Worm (Caenorhabditis elegans) whole organism, L2 larva: ENCODE results near the gene dhs-27.
A peak's percentile ranks its signal among the peaks of the same experiment; 100 is the strongest.

Experiments
- C34F6.9 ChIP-seq: fragments of 150-350 bp; optimal IDR thresholded peaks from 2 replicates; lab custom pipeline; 2014; ENCODE audit warnings: missing biosample characterization, missing genetic modification characterization
- F13H6.1 ChIP-seq: sonication (generic microtip); optimal IDR thresholded peaks from 2 replicates; lab custom pipeline; 2016; ENCODE audit warnings: missing genetic modification characterization, missing compliant biosample characterization
- R02D3.7 ChIP-seq: fragments of 150-350 bp; optimal IDR thresholded peaks from 2 replicates; lab custom pipeline; 2014; ENCODE audit warnings: missing biosample characterization, missing genetic modification characterization
- Y55F3AM.14 ChIP-seq: fragments of 200-800 bp; sonication (Bioruptor generic); optimal IDR thresholded peaks from 2 replicates; lab custom pipeline; 2018; ENCODE audit warnings: mild to moderate bottlenecking, missing genetic modification characterization, missing compliant biosample characterization
- ZK546.5 ChIP-seq: sonication (generic microtip); optimal IDR thresholded peaks from 2 replicates; lab custom pipeline; 2017; ENCODE audit warnings: missing biosample characterization, missing genetic modification characterization
- alr-1 ChIP-seq: fragments of 150-350 bp; optimal IDR thresholded peaks from 2 replicates; lab custom pipeline; 2014; ENCODE audit warnings: missing biosample characterization, missing genetic modification characterization
- aly-2 ChIP-seq: fragments of 150-350 bp; optimal IDR thresholded peaks from 2 replicates; lab custom pipeline; 2014; ENCODE audit warnings: missing biosample characterization, missing genetic modification characterization
- ama-1 ChIP-seq: fragments of 150-350 bp; optimal IDR thresholded peaks from 2 replicates; lab custom pipeline; 2018; ENCODE audit warnings: inconsistent platforms
- blmp-1 ChIP-seq: sonication (generic microtip); optimal IDR thresholded peaks from 2 replicates; lab custom pipeline; 2017; ENCODE audit warnings: missing genetic modification characterization, mild to moderate bottlenecking, missing compliant biosample characterization, antibody characterized with exemption, moderate library complexity; ENCODE audit not compliant: insufficient read depth
- ceh-16 ChIP-seq: fragments of 150-350 bp; optimal IDR thresholded peaks from 2 replicates; lab custom pipeline; 2014; ENCODE audit warnings: missing biosample characterization, missing genetic modification characterization
- ceh-82 ChIP-seq: fragments of 150-350 bp; optimal IDR thresholded peaks from 2 replicates; lab custom pipeline; 2014; ENCODE audit warnings: missing biosample characterization, missing genetic modification characterization
- crh-2 ChIP-seq: sonication (generic microtip); optimal IDR thresholded peaks from 2 replicates; lab custom pipeline; 2017; ENCODE audit warnings: missing biosample characterization, missing genetic modification characterization
- dmd-4 ChIP-seq: sonication (generic microtip); optimal IDR thresholded peaks from 2 replicates; lab custom pipeline; 2017; ENCODE audit warnings: missing biosample characterization, missing genetic modification characterization
- egl-27 ChIP-seq: sonication (generic microtip); optimal IDR thresholded peaks from 3 replicates; lab custom pipeline; 2017; ENCODE audit warnings: missing biosample characterization, missing genetic modification reagents, missing genetic modification characterization
- elt-1 ChIP-seq: fragments of 150-350 bp; optimal IDR thresholded peaks from 2 replicates; lab custom pipeline; 2014; ENCODE audit warnings: missing biosample characterization, missing genetic modification characterization
- elt-3 ChIP-seq: sonication (generic microtip); optimal IDR thresholded peaks from 2 replicates; lab custom pipeline; 2017; ENCODE audit warnings: missing biosample characterization, missing genetic modification characterization
- fos-1 ChIP-seq: fragments of 150-350 bp; optimal IDR thresholded peaks from 2 replicates; lab custom pipeline; 2014; ENCODE audit warnings: missing biosample characterization, missing genetic modification characterization
- gmeb-1 ChIP-seq: fragments of 150-350 bp; optimal IDR thresholded peaks from 2 replicates; lab custom pipeline; 2014; ENCODE audit warnings: missing biosample characterization, missing genetic modification characterization
- lin-11 ChIP-seq: fragments of 150-350 bp; sonication (generic microtip); optimal IDR thresholded peaks from 2 replicates; lab custom pipeline; 2014; ENCODE audit warnings: missing biosample characterization, missing genetic modification characterization, inconsistent platforms, mixed read lengths
- lin-13 ChIP-seq: fragments of 150-350 bp; optimal IDR thresholded peaks from 2 replicates; lab custom pipeline; 2014; ENCODE audit warnings: missing biosample characterization, missing genetic modification reagents, missing genetic modification characterization
- lin-39 ChIP-seq: fragments of 150-350 bp; optimal IDR thresholded peaks from 2 replicates; lab custom pipeline; 2014; ENCODE audit warnings: missing biosample characterization, missing genetic modification reagents, missing genetic modification characterization
- lsy-2 ChIP-seq, 2 experiments: fragments of 150-350 bp in 1 of 2; sonication (generic microtip) in 1 of 2; optimal IDR thresholded peaks; 2 replicates each; lab custom pipeline; 2014 to 2017; ENCODE audit warnings: missing biosample characterization in 2 of 2, missing genetic modification characterization in 2 of 2
- mab-5 ChIP-seq: fragments of 150-350 bp; optimal IDR thresholded peaks from 2 replicates; lab custom pipeline; 2014; ENCODE audit warnings: missing biosample characterization, missing genetic modification characterization
- mbf-1 ChIP-seq: sonication (generic microtip); optimal IDR thresholded peaks from 2 replicates; lab custom pipeline; 2017; ENCODE audit warnings: missing biosample characterization, missing genetic modification characterization
- mdl-1 ChIP-seq, 2 experiments: fragments of 150-350 bp in 1 of 2; sonication (generic microtip) in 1 of 2; optimal IDR thresholded peaks; 2 replicates each; lab custom pipeline; 2017; ENCODE audit warnings: missing biosample characterization in 2 of 2, missing genetic modification characterization in 2 of 2
- nhr-10 ChIP-seq: sonication (generic microtip); optimal IDR thresholded peaks from 2 replicates; lab custom pipeline; 2017; ENCODE audit warnings: missing biosample characterization, missing genetic modification characterization
- nhr-11 ChIP-seq: fragments of 150-350 bp; optimal IDR thresholded peaks from 2 replicates; lab custom pipeline; 2014; ENCODE audit warnings: missing biosample characterization, missing genetic modification characterization
- nhr-12 ChIP-seq: fragments of 150-350 bp; optimal IDR thresholded peaks from 2 replicates; lab custom pipeline; 2014; ENCODE audit warnings: missing biosample characterization, missing genetic modification characterization
- nhr-129 ChIP-seq: fragments of 150-350 bp; optimal IDR thresholded peaks from 2 replicates; lab custom pipeline; 2014; ENCODE audit warnings: missing biosample characterization, missing genetic modification characterization
- nhr-21 ChIP-seq: fragments of 150-350 bp; optimal IDR thresholded peaks from 2 replicates; lab custom pipeline; 2014; ENCODE audit warnings: missing biosample characterization, missing genetic modification characterization
- nhr-23 ChIP-seq: fragments of 150-350 bp; optimal IDR thresholded peaks from 2 replicates; lab custom pipeline; 2014; ENCODE audit warnings: missing biosample characterization, missing genetic modification reagents, missing genetic modification characterization
- nhr-237 ChIP-seq: fragments of 150-350 bp; optimal IDR thresholded peaks from 2 replicates; lab custom pipeline; 2014; ENCODE audit warnings: missing biosample characterization, missing genetic modification characterization
- nhr-25 ChIP-seq: fragments of 150-350 bp; sonication (generic microtip); optimal IDR thresholded peaks from 3 replicates; lab custom pipeline; 2014; ENCODE audit warnings: missing biosample characterization, missing genetic modification characterization
- nhr-6 ChIP-seq: fragments of 150-350 bp; optimal IDR thresholded peaks from 2 replicates; lab custom pipeline; 2014; ENCODE audit warnings: missing biosample characterization, missing genetic modification characterization
- nhr-77 ChIP-seq: fragments of 150-350 bp; optimal IDR thresholded peaks from 2 replicates; lab custom pipeline; 2014; ENCODE audit warnings: missing biosample characterization, missing genetic modification characterization
- peb-1 ChIP-seq: fragments of 150-350 bp; optimal IDR thresholded peaks from 2 replicates; lab custom pipeline; 2014; ENCODE audit warnings: missing biosample characterization, missing genetic modification characterization
- sem-4 ChIP-seq: fragments of 150-350 bp; optimal IDR thresholded peaks from 2 replicates; lab custom pipeline; 2014; ENCODE audit warnings: missing biosample characterization, missing genetic modification reagents, missing genetic modification characterization
- skn-1 ChIP-seq: sonication (generic microtip); optimal IDR thresholded peaks from 2 replicates; lab custom pipeline; 2017; ENCODE audit warnings: missing biosample characterization, missing genetic modification characterization
- sma-3 ChIP-seq: sonication (generic microtip); optimal IDR thresholded peaks from 2 replicates; lab custom pipeline; 2016; ENCODE audit warnings: missing genetic modification reagents, missing genetic modification characterization, missing compliant biosample characterization
- sma-9 ChIP-seq, 2 experiments: fragments of 150-350 bp in 1 of 2; sonication (generic microtip) in 1 of 2; optimal IDR thresholded peaks; 2 replicates each; lab custom pipeline; 2014 to 2016; ENCODE audit warnings: missing genetic modification characterization in 2 of 2, mild to moderate bottlenecking in 1 of 2, missing biosample characterization in 1 of 2, missing compliant biosample characterization in 1 of 2, missing genetic modification reagents in 1 of 2, moderate library complexity in 1 of 2
- snpc-4 ChIP-seq: fragments of 150-350 bp; optimal IDR thresholded peaks from 2 replicates; lab custom pipeline; 2014; ENCODE audit warnings: missing biosample characterization, missing genetic modification characterization
- unc-39 ChIP-seq: fragments of 150-350 bp; optimal IDR thresholded peaks from 2 replicates; lab custom pipeline; 2014; ENCODE audit warnings: missing biosample characterization, missing genetic modification characterization
- unc-55 ChIP-seq: fragments of 150-350 bp; sonication (generic microtip); optimal IDR thresholded peaks from 3 replicates; lab custom pipeline; 2014; ENCODE audit warnings: missing biosample characterization, missing genetic modification reagents, missing genetic modification characterization
- unc-62 ChIP-seq: fragments of 150-350 bp; optimal IDR thresholded peaks from 2 replicates; lab custom pipeline; 2014; ENCODE audit warnings: missing biosample characterization, missing genetic modification reagents, missing genetic modification characterization
- zag-1 ChIP-seq: fragments of 150-350 bp; optimal IDR thresholded peaks from 2 replicates; lab custom pipeline; 2014; ENCODE audit warnings: missing biosample characterization, missing genetic modification characterization
- ztf-1 ChIP-seq: fragments of 200-800 bp; sonication (Bioruptor generic); conservative IDR thresholded peaks from 2 replicates; pipeline ENCODE4 v1.3.6; 2022; ENCODE audit warnings: missing genetic modification characterization, missing compliant biosample characterization
- ztf-11 ChIP-seq: sonication (generic microtip); optimal IDR thresholded peaks from 2 replicates; lab custom pipeline; 2017; ENCODE audit warnings: missing biosample characterization, missing genetic modification characterization
- ztf-4 ChIP-seq: fragments of 150-350 bp; optimal IDR thresholded peaks from 2 replicates; lab custom pipeline; 2014; ENCODE audit warnings: missing biosample characterization, missing genetic modification characterization

dhs-27 gene

DNA sequence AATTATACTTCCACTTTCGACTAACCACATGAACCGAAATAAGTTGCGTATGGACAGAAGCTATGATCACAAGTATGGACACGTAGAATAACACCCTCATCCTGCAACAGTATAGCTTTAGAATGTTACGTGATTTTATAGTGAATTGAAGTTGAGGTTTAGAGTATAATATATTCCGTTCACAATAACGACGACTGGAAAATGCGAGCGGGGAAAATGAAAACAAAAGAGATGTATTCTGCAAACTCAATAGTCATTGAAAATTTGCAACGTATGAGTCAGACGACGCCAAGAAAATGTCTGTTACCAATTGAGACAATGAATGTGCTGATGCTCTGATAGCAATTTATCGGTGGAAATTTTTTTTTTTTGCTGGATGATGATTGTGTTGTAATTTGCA is 29.1 kb downstream of the dhs-27 start, which contains the start of gene acp-1:
TSS of gene acp-1 (minus strand) at position 101 of the 400 bp plus-strand sequence.
- TF ChIP-seq ztf-11 = no peak
- TF ChIP-seq ztf-4 (tag; lab: Kevin White, UChicago) = no peak
- TF ChIP-seq ceh-16 (tag; lab: Kevin White, UChicago) = no peak
- no peak for TF ChIP-seq C34F6.9 (tag; lab: Kevin White, UChicago)
- TF ChIP-seq dmd-4 = no peak
- TF ChIP-seq snpc-4 = no peak
- no peak for TF ChIP-seq skn-1 (tag; lab: Kevin White, UChicago)
- no peak for TF ChIP-seq nhr-21 (tag; lab: Kevin White, UChicago)
- no peak for TF ChIP-seq nhr-23 (tag; lab: Kevin White, UChicago)

DNA sequence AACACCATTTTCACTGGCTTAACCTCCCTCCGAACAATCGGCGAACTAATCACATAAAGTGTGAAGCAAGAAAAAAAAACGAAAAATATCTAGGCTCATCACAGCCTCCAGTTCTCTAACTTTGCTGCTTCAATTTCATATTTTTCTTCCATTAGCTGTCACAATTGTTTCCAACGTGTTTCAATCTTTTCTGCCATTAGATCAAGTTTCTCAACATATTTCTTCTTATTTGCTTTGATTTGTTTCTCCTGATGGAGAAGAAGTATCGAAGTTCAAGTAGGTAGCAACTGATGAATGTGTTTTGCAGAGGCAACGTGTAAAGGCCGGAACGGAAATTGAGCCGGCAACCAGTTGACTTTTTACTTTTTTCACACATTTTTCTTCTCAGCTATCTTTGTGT is 34.3 kb downstream of the dhs-27 start, which contains the start of gene ZK563.7:
TSS of gene ZK563.7 (plus strand) at position 301 of the 400 bp plus-strand sequence.
- TF ChIP-seq nhr-21 (tag; lab: Kevin White, UChicago) = no peak
- no peak for TF ChIP-seq sma-3 (GFP tag; lab: Kevin White, UChicago)
- TF ChIP-seq nhr-23 (tag; lab: Kevin White, UChicago) = no peak

DNA sequence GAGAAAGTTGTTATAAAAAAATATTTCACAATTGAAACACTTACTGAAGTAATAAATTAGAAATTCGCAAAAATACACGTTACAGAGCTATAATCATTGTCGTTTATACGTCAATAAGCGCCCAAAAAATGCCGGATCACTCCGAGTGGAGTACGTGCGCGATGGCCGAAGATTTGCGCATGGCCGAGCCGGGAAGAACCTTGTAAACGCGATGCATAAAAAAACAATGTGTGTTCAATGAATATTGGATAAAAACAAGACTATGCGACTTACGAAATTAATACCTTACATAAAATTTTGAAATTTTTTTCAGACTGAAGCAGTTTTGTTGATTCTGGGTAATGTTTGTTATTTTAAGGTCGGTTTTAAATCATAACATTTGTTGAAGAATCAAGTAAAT is 35.4 kb downstream of the dhs-27 start, which contains the start of gene sorf-1:
TSS of gene sorf-1 (minus strand) at position 135 of the 400 bp plus-strand sequence.
- no peak for TF ChIP-seq R02D3.7 (tag; lab: Kevin White, UChicago)
- TF ChIP-seq ztf-11 = no peak
- no peak for TF ChIP-seq blmp-1 (tag; lab: Kevin White, UChicago)
- TF ChIP-seq sem-4 (tag; lab: Kevin White, UChicago) = no peak
- no peak for TF ChIP-seq mab-5 (tag; lab: Kevin White, UChicago)
- peak; percentile 46 for TF ChIP-seq C34F6.9 (tag; lab: Kevin White, UChicago)
- TF ChIP-seq ZK546.5 = no peak
- no peak for TF ChIP-seq elt-3
- TF ChIP-seq nhr-12 (tag; lab: Kevin White, UChicago) = no peak
- TF ChIP-seq lin-13 (GFP tag; lab: Kevin White, UChicago) = peak; percentile 2
- peak in 1 of 2 experiments; percentile 42 for TF ChIP-seq lsy-2 (tag; optimal IDR thresholded peaks at IDR 0.05; lab: Kevin White, UChicago)
- TF ChIP-seq nhr-23 (tag; lab: Kevin White, UChicago) = no peak
- TF ChIP-seq nhr-25 (tag; lab: Kevin White, UChicago) = no peak
- TF ChIP-seq dmd-4 = no peak
- no peak for TF ChIP-seq fos-1 (tag; lab: Kevin White, UChicago)
- no peak for TF ChIP-seq aly-2
- no peak for TF ChIP-seq peb-1
- no peak for TF ChIP-seq nhr-237 (tag; lab: Kevin White, UChicago)
- TF ChIP-seq lin-11 = no peak
- TF ChIP-seq nhr-129 (tag; lab: Kevin White, UChicago) = peak; percentile 19
- no peak for TF ChIP-seq snpc-4
- TF ChIP-seq Y55F3AM.14 (GFP tag; lab: Kevin White, UChicago) = no peak
- no peak for TF ChIP-seq unc-39
- TF ChIP-seq gmeb-1 (tag; lab: Kevin White, UChicago) = no peak
- no peak for TF ChIP-seq ztf-1
- TF ChIP-seq ztf-4 (tag; lab: Kevin White, UChicago) = no peak
- TF ChIP-seq ama-1 (lab: Kevin White, UChicago) = no peak
- TF ChIP-seq zag-1 = no peak
- peak; percentile 56 for TF ChIP-seq unc-55
- TF ChIP-seq sma-9 (GFP tag; optimal IDR thresholded peaks at IDR 0.05; lab: Kevin White, UChicago) = peak; percentile 36
- TF ChIP-seq sma-9 (tag; optimal IDR thresholded peaks at IDR 0.05; lab: Kevin White, UChicago) = no peak
- TF ChIP-seq ceh-16 (tag; lab: Kevin White, UChicago) = no peak
- no peak for TF ChIP-seq crh-2 (tag; lab: Kevin White, UChicago)
- TF ChIP-seq mbf-1 (tag; lab: Kevin White, UChicago) = no peak
- no peak for TF ChIP-seq egl-27 (tag; lab: Kevin White, UChicago)
- TF ChIP-seq nhr-21 (tag; lab: Kevin White, UChicago) = no peak
- TF ChIP-seq skn-1 (tag; lab: Kevin White, UChicago) = no peak
- TF ChIP-seq nhr-10 (tag; lab: Kevin White, UChicago) = no peak
- TF ChIP-seq alr-1 (tag; lab: Kevin White, UChicago) = no peak
- no peak for TF ChIP-seq elt-1 (tag; lab: Kevin White, UChicago)
- TF ChIP-seq sma-3 (GFP tag; lab: Kevin White, UChicago) = peak; percentile 57
- no peak for TF ChIP-seq nhr-77 (tag; lab: Kevin White, UChicago)
- TF ChIP-seq nhr-11 = no peak
- TF ChIP-seq mdl-1 (tag; optimal IDR thresholded peaks at IDR 0.05; lab: Kevin White, UChicago) = no peak
- TF ChIP-seq nhr-6 (tag; lab: Kevin White, UChicago) = no peak
- TF ChIP-seq F13H6.1 (tag; lab: Kevin White, UChicago) = no peak
- no peak for TF ChIP-seq lin-39
- TF ChIP-seq unc-62 (GFP tag; lab: Kevin White, UChicago) = no peak
- TF ChIP-seq ceh-82 = no peak
